Worm (Caenorhabditis elegans) whole organism, L2 larva: ENCODE results near the gene K08C7.6.

Experiments
- ZK546.5 ChIP-seq: sonication (generic microtip); optimal IDR thresholded peaks from 2 replicates; lab custom pipeline; 2017; ENCODE audit warnings: missing biosample characterization, missing genetic modification characterization
- elt-3 ChIP-seq: sonication (generic microtip); optimal IDR thresholded peaks from 2 replicates; lab custom pipeline; 2017; ENCODE audit warnings: missing biosample characterization, missing genetic modification characterization
- nhr-11 ChIP-seq: fragments of 150-350 bp; optimal IDR thresholded peaks from 2 replicates; lab custom pipeline; 2014; ENCODE audit warnings: missing biosample characterization, missing genetic modification characterization
- unc-55 ChIP-seq: fragments of 150-350 bp; sonication (generic microtip); optimal IDR thresholded peaks from 3 replicates; lab custom pipeline; 2014; ENCODE audit warnings: missing biosample characterization, missing genetic modification reagents, missing genetic modification characterization
- unc-62 ChIP-seq: fragments of 150-350 bp; optimal IDR thresholded peaks from 2 replicates; lab custom pipeline; 2014; ENCODE audit warnings: missing biosample characterization, missing genetic modification reagents, missing genetic modification characterization

- TF ChIP-seq nhr-11 = no peak
- no peak for TF ChIP-seq unc-62
- TF ChIP-seq unc-55 (GFP tag; lab: Kevin White, UChicago) = no peak
- TF ChIP-seq ZK546.5 (tag; lab: Kevin White, UChicago) = no peak
- TF ChIP-seq elt-3 (tag; lab: Kevin White, UChicago) = no peak
Measured at ce11 chrIV:10668561-10668960, 17.1 kb downstream of the K08C7.6 start.
